Worm (Caenorhabditis elegans) whole organism, L4 larva: ENCODE results near the gene F15A4.2.

Source experiments
- cey-2 ChIP-seq: sonication (generic microtip); optimal IDR thresholded peaks from 3 replicates; lab custom pipeline; 2017; ENCODE audit warnings: missing genetic modification characterization, mild to moderate bottlenecking, missing compliant biosample characterization, antibody characterized with exemption, borderline replicate concordance; ENCODE audit not compliant: insufficient read depth
- rbr-2 ChIP-seq: sonication (generic microtip); optimal IDR thresholded peaks from 2 replicates; lab custom pipeline; 2016; ENCODE audit warnings: missing genotype, missing genetic modification characterization, missing compliant biosample characterization
- zag-1 ChIP-seq: fragments of 150-350 bp; optimal IDR thresholded peaks from 2 replicates; lab custom pipeline; 2014; ENCODE audit warnings: missing biosample characterization, missing genetic modification characterization

- no peak for TF ChIP-seq cey-2
- TF ChIP-seq rbr-2 (tag; lab: Kevin White, UChicago): no peak
- TF ChIP-seq zag-1: no peak
These were observed 11.1 kb downstream of the F15A4.2 start, which contains the start of gene srg-17 for ce11 chrII:12473406-12473805.
